Worm (Caenorhabditis elegans) whole organism, L3 larva: ENCODE measurements around the gene nhr-30.

Experiments used
- R02D3.7 ChIP-seq: fragments of 150-350 bp; optimal IDR thresholded peaks from 2 replicates; lab custom pipeline; 2014; ENCODE audit warnings: missing biosample characterization, missing genetic modification characterization
- ZK546.5 ChIP-seq: sonication (generic microtip); optimal IDR thresholded peaks from 2 replicates; lab custom pipeline; 2017; ENCODE audit warnings: missing biosample characterization, missing genetic modification characterization
- aly-2 ChIP-seq: fragments of 150-350 bp; optimal IDR thresholded peaks from 2 replicates; lab custom pipeline; 2014; ENCODE audit warnings: missing biosample characterization, missing genetic modification characterization
- ceh-16 ChIP-seq: sonication (generic microtip); optimal IDR thresholded peaks from 2 replicates; lab custom pipeline; 2017; ENCODE audit warnings: missing biosample characterization, missing genetic modification characterization
- ceh-28 ChIP-seq: fragments of 150-350 bp; optimal IDR thresholded peaks from 2 replicates; lab custom pipeline; 2014; ENCODE audit warnings: missing biosample characterization, missing genetic modification reagents, missing genetic modification characterization
- ceh-82 ChIP-seq: fragments of 150-350 bp; optimal IDR thresholded peaks from 2 replicates; lab custom pipeline; 2014; ENCODE audit warnings: missing biosample characterization, missing genetic modification characterization
- ceh-9 ChIP-seq: sonication (generic microtip); optimal IDR thresholded peaks from 2 replicates; lab custom pipeline; 2018; ENCODE audit warnings: missing biosample characterization, missing genetic modification characterization
- daf-12 ChIP-seq: fragments of 150-350 bp; optimal IDR thresholded peaks from 2 replicates; lab custom pipeline; 2014; ENCODE audit warnings: missing biosample characterization, missing genetic modification reagents, missing genetic modification characterization
- egl-27 ChIP-seq: sonication (generic microtip); optimal IDR thresholded peaks from 4 replicates; lab custom pipeline; 2017; ENCODE audit warnings: missing biosample characterization, missing genetic modification reagents, missing genetic modification characterization
- elt-1 ChIP-seq: fragments of 150-350 bp; optimal IDR thresholded peaks from 2 replicates; lab custom pipeline; 2014; ENCODE audit warnings: missing biosample characterization, missing genetic modification characterization
- elt-2 ChIP-seq: sonication (generic microtip); optimal IDR thresholded peaks from 2 replicates; lab custom pipeline; 2016; ENCODE audit warnings: missing genetic modification reagents, mild to moderate bottlenecking, missing genetic modification characterization, missing compliant biosample characterization
- elt-3 ChIP-seq, 3 experiments: fragments of 150-350 bp in 1 of 3; sonication (generic microtip) in 2 of 3; optimal IDR thresholded peaks; 2 replicates in 2 of 3; 4 replicates in 1 of 3; lab custom pipeline; 2014 to 2017; ENCODE audit warnings: missing biosample characterization in 3 of 3, missing genetic modification characterization in 3 of 3
- eor-1 ChIP-seq, 2 experiments: fragments of 150-350 bp; optimal IDR thresholded peaks; 2 replicates each; lab custom pipeline; 2014 to 2018; ENCODE audit warnings: missing biosample characterization in 2 of 2, missing genetic modification characterization in 2 of 2
- fkh-10 ChIP-seq: sonication (generic microtip); optimal IDR thresholded peaks from 2 replicates; lab custom pipeline; 2017; ENCODE audit warnings: missing biosample characterization, missing genetic modification reagents, missing genetic modification characterization
- fkh-2 ChIP-seq: fragments of 150-350 bp; optimal IDR thresholded peaks from 2 replicates; lab custom pipeline; 2014; ENCODE audit warnings: missing biosample characterization, missing genetic modification reagents, missing genetic modification characterization
- hmg-11 ChIP-seq: sonication (generic microtip); optimal IDR thresholded peaks from 2 replicates; lab custom pipeline; 2016; ENCODE audit warnings: missing genetic modification characterization, missing compliant biosample characterization
- lin-39 ChIP-seq: fragments of 150-350 bp; optimal IDR thresholded peaks from 2 replicates; lab custom pipeline; 2018; ENCODE audit warnings: missing biosample characterization, missing genetic modification reagents, missing genetic modification characterization
- nfya-1 ChIP-seq: sonication (generic microtip); optimal IDR thresholded peaks from 2 replicates; lab custom pipeline; 2017; ENCODE audit warnings: missing genetic modification characterization, mild to moderate bottlenecking, missing compliant biosample characterization, antibody characterized with exemption, moderate library complexity; ENCODE audit not compliant: insufficient read depth
- nhr-11 ChIP-seq: fragments of 150-350 bp; optimal IDR thresholded peaks from 2 replicates; lab custom pipeline; 2014; ENCODE audit warnings: missing biosample characterization, missing genetic modification characterization
- nhr-25 ChIP-seq: sonication (generic microtip); optimal IDR thresholded peaks from 2 replicates; lab custom pipeline; 2017; ENCODE audit warnings: missing biosample characterization, missing genetic modification characterization
- nhr-28 ChIP-seq: fragments of 150-350 bp; optimal IDR thresholded peaks from 2 replicates; lab custom pipeline; 2014; ENCODE audit warnings: missing biosample characterization, missing genetic modification characterization
- nhr-67 ChIP-seq: fragments of 150-350 bp; optimal IDR thresholded peaks from 2 replicates; lab custom pipeline; 2014; ENCODE audit warnings: missing biosample characterization, missing genetic modification characterization
- nhr-76 ChIP-seq: fragments of 150-350 bp; sonication (generic microtip); optimal IDR thresholded peaks from 5 replicates; lab custom pipeline; 2014; ENCODE audit warnings: missing biosample characterization, missing genetic modification characterization
- nhr-77 ChIP-seq: fragments of 150-350 bp; optimal IDR thresholded peaks from 2 replicates; lab custom pipeline; 2014; ENCODE audit warnings: missing biosample characterization, missing genetic modification characterization
- pqm-1 ChIP-seq: fragments of 150-350 bp; optimal IDR thresholded peaks from 2 replicates; lab custom pipeline; 2017; ENCODE audit warnings: missing biosample characterization, missing genetic modification characterization, inconsistent platforms
- sea-2 ChIP-seq: fragments of 150-350 bp; sonication (generic microtip); optimal IDR thresholded peaks from 4 replicates; lab custom pipeline; 2014; ENCODE audit warnings: missing biosample characterization, missing genetic modification reagents, missing genetic modification characterization
- skn-1 ChIP-seq: fragments of 150-350 bp; optimal IDR thresholded peaks from 2 replicates; lab custom pipeline; 2014; ENCODE audit warnings: missing biosample characterization, missing genetic modification characterization
- snpc-4 ChIP-seq: fragments of 150-350 bp; optimal IDR thresholded peaks from 2 replicates; lab custom pipeline; 2014; ENCODE audit warnings: missing biosample characterization, missing genetic modification characterization
- tbx-2 ChIP-seq: sonication (generic microtip); optimal IDR thresholded peaks from 2 replicates; lab custom pipeline; 2016; ENCODE audit warnings: mild to moderate bottlenecking, missing genetic modification characterization, missing compliant biosample characterization
- unc-62 ChIP-seq: fragments of 150-350 bp; sonication (generic microtip); optimal IDR thresholded peaks from 4 replicates; lab custom pipeline; 2014; ENCODE audit warnings: missing biosample characterization, missing genetic modification reagents, missing genetic modification characterization
- zag-1 ChIP-seq: fragments of 150-350 bp; optimal IDR thresholded peaks from 2 replicates; lab custom pipeline; 2014; ENCODE audit warnings: missing biosample characterization, missing genetic modification characterization
- ztf-11 ChIP-seq: fragments of 150-350 bp; optimal IDR thresholded peaks from 2 replicates; lab custom pipeline; 2014; ENCODE audit warnings: missing biosample characterization, missing genetic modification characterization
- ztf-4 ChIP-seq: fragments of 150-350 bp; optimal IDR thresholded peaks from 2 replicates; lab custom pipeline; 2014; ENCODE audit warnings: missing biosample characterization, missing genetic modification characterization

Gene nhr-30

ce11 chrV:9054771-9055170, 9.8 kb downstream of the nhr-30 start, which contains the start of gene swm-1:
Gene swm-1, minus strand, starts transcription at chrV:9054871.
- TF ChIP-seq fkh-10 (GFP tag; lab: Kevin White, UChicago) (no peak), ceh-82 (tag; lab: Kevin White, UChicago) (no peak), unc-62 (GFP tag; lab: Kevin White, UChicago) (no peak), egl-27 (tag; lab: Kevin White, UChicago) (no peak)

DNA sequence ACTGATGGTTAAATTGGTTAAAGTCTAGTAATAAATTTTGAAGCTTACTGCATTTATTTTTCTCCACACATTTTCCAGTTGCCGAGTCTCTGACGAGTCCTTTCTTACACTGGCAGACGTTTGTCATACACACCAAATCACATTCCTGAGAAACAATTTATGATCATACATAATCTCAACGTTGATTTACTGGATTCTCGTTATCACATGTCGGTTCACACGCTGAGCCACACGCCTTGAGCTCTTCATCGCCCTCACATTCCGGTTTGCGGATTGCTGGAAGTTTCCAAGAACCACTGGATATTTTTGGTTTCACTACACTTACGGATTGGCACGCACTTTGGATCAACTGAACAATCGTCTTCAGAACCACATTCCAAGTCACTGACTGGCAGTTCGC, 10.7 kb downstream of the nhr-30 start:
- TF ChIP-seq nhr-11 (tag; lab: Kevin White, UChicago) (peak; percentile 47), elt-3 (tag; optimal IDR thresholded peaks at IDR 0.05; lab: Kevin White, UChicago) (no peak), elt-1 (tag; lab: Kevin White, UChicago) (no peak), skn-1 (tag; lab: Kevin White, UChicago) (no peak), fkh-2 (tag; lab: Kevin White, UChicago) (no peak), snpc-4 (tag; lab: Kevin White, UChicago) (no peak), ZK546.5 (tag; lab: Kevin White, UChicago) (no peak), ceh-9 (no peak), fkh-10 (GFP tag; lab: Kevin White, UChicago) (no peak)

- TF ChIP-seq ceh-82 (tag; lab: Kevin White, UChicago), result no peak
- no peak for TF ChIP-seq fkh-2 (tag; lab: Kevin White, UChicago)
Observed at ce11 chrV:9056253-9056652, 11.3 kb downstream of the nhr-30 start, which contains the start of gene C25E10.10. Gene C25E10.10, minus strand, starts transcription at chrV:9056353.

- TF ChIP-seq nhr-76 (tag; lab: Kevin White, UChicago) (no peak), ztf-11 (no peak), nhr-11 (tag; lab: Kevin White, UChicago) (no peak), sea-2 (no peak), nhr-25 (tag; lab: Kevin White, UChicago) (no peak), ceh-9 (no peak)
- TF ChIP-seq, all 47 proteins: peak for 0
Observed at ce11 chrV:9058627-9059026, 13.7 kb downstream of the nhr-30 start, which contains the start of gene C25E10.11. Gene C25E10.11, minus strand, starts transcription at chrV:9058727.

DNA sequence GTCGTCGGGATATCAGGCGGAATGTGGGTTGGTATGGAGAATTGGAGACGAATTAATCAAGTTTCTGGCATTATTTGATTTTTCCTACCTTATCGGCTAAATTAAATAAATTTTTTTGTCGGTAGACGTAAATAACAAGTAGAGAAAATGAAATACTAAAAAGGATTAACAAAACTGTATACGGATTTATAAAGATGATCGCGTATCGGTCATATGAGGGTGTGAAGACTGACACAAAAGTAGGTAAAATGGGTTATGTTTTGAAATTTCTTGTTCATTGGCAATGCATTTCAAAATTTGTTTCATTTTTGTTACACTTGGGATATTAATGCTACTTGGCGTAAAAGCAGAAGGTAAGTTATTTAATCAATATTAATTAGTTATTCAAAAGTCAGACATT, 14.5 kb downstream of the nhr-30 start, which contains the start of the genes C25E10.16 and C25E10.13:
C25E10.16 (minus strand) TSS at position 101 of the 400 bp plus-strand sequence.
C25E10.13 (plus strand) TSS at position 256 of the 400 bp plus-strand sequence.
- TF ChIP-seq unc-62 (GFP tag; lab: Kevin White, UChicago) (no peak), lin-39 (no peak), nhr-67 (tag; lab: Kevin White, UChicago) (no peak), hmg-11 (tag; lab: Kevin White, UChicago) (no peak), ceh-82 (tag; lab: Kevin White, UChicago) (no peak), aly-2 (tag; lab: Kevin White, UChicago) (no peak), R02D3.7 (tag; lab: Kevin White, UChicago) (no peak), elt-3 (tag; optimal IDR thresholded peaks at IDR 0.05; lab: Kevin White, UChicago) (no peak), zag-1 (no peak), nfya-1 (tag; lab: Kevin White, UChicago) (no peak), tbx-2 (tag; lab: Kevin White, UChicago) (no peak), ZK546.5 (tag; lab: Kevin White, UChicago) (no peak), eor-1 (tag; optimal IDR thresholded peaks at IDR 0.05; lab: Kevin White, UChicago) (no peak), fkh-2 (tag; lab: Kevin White, UChicago) (no peak), ceh-16 (tag; lab: Kevin White, UChicago) (no peak), nhr-25 (tag; lab: Kevin White, UChicago) (no peak)

- TF ChIP-seq nhr-77 (tag; lab: Kevin White, UChicago) (no peak), unc-62 (GFP tag; lab: Kevin White, UChicago) (no peak), nhr-28 (tag; lab: Kevin White, UChicago) (no peak), lin-39 (no peak), aly-2 (tag; lab: Kevin White, UChicago) (no peak), sea-2 (no peak), nfya-1 (tag; lab: Kevin White, UChicago) (no peak), ztf-4 (tag; lab: Kevin White, UChicago) (no peak), elt-2 (tag; lab: Kevin White, UChicago) (no peak), pqm-1 (tag; lab: Kevin White, UChicago) (no peak), ceh-28 (tag; lab: Kevin White, UChicago) (no peak), ztf-11 (no peak), daf-12 (tag; lab: Kevin White, UChicago) (no peak)
Observed at ce11 chrV:9062341-9062740, 17.4 kb downstream of the nhr-30 start, which contains the start of gene C25E10.12. Gene C25E10.12, minus strand, starts transcription at chrV:9062441.
